Fruit fly (Drosophila melanogaster) whole organism, embryonic: ENCODE measurements around the gene CG42784.

Experiments
- CG10979 ChIP-seq: fragments of 200-800 bp; sonication (Bioruptor generic); optimal IDR thresholded peaks from 2 replicates; lab custom pipeline; 2018; ENCODE audit warnings: missing biosample characterization, mild to moderate bottlenecking, missing genetic modification characterization, moderate library complexity
- CG11093 ChIP-seq: fragments of 200-800 bp; sonication (Bioruptor generic); IDR thresholded peaks from 3 replicates; pipeline ENCODE4 v1.3.6; 2022; ENCODE audit warnings: missing biosample characterization, missing genetic modification characterization
- CG11560 ChIP-seq: fragments of 200-800 bp; sonication (Bioruptor generic); IDR thresholded peaks from 3 replicates; pipeline ENCODE4 v1.3.6; 2022; ENCODE audit warnings: missing biosample characterization, missing genetic modification characterization
- CG11696 ChIP-seq: fragments of 200-800 bp; sonication (Bioruptor generic); IDR thresholded peaks from 2 replicates; pipeline ENCODE4 v1.3.6; 2022; ENCODE audit warnings: missing biosample characterization, missing genetic modification characterization
- CG12104 ChIP-seq: fragments of 200-800 bp; sonication (Bioruptor generic); optimal IDR thresholded peaks from 3 replicates; lab custom pipeline; 2016; ENCODE audit warnings: missing biosample characterization, missing genetic modification characterization
- CG12299 ChIP-seq: fragments of 200-800 bp; sonication (Bioruptor generic); optimal IDR thresholded peaks from 2 replicates; lab custom pipeline; 2018; ENCODE audit warnings: missing biosample characterization, mild to moderate bottlenecking, missing genetic modification characterization
- CG13123 ChIP-seq: fragments of 200-800 bp; sonication (Bioruptor generic); optimal IDR thresholded peaks from 2 replicates; lab custom pipeline; 2016; ENCODE audit warnings: missing biosample characterization, missing genetic modification characterization
- CG13775 ChIP-seq: fragments of 200-800 bp; sonication (Bioruptor generic); optimal IDR thresholded peaks from 3 replicates; lab custom pipeline; 2017; ENCODE audit warnings: missing biosample characterization, mild to moderate bottlenecking, missing genetic modification characterization
- CG14441 ChIP-seq: fragments of 200-800 bp; sonication (Bioruptor generic); IDR thresholded peaks from 2 replicates; pipeline ENCODE4 v1.3.6; 2022; ENCODE audit warnings: missing biosample characterization, missing genetic modification characterization
- CG15269 ChIP-seq: fragments of 200-800 bp; sonication (Bioruptor generic); optimal IDR thresholded peaks from 2 replicates; lab custom pipeline; 2018; ENCODE audit warnings: missing biosample characterization, mild to moderate bottlenecking, missing genetic modification characterization, moderate library complexity
- CG15601 ChIP-seq: fragments of 200-800 bp; sonication (Bioruptor generic); optimal IDR thresholded peaks from 3 replicates; lab custom pipeline; 2019; ENCODE audit warnings: missing biosample characterization, mild to moderate bottlenecking, missing genetic modification characterization, moderate library complexity
- CG18476 ChIP-seq: fragments of 200-800 bp; sonication (Bioruptor generic); optimal IDR thresholded peaks from 2 replicates; lab custom pipeline; 2016; ENCODE audit warnings: missing biosample characterization, mild to moderate bottlenecking, missing genetic modification characterization
- CG31365 ChIP-seq: fragments of 200-800 bp; sonication (Bioruptor generic); optimal IDR thresholded peaks from 2 replicates; lab custom pipeline; 2018; ENCODE audit warnings: missing biosample characterization, mild to moderate bottlenecking, missing genetic modification characterization
- CG5180 ChIP-seq: fragments of 200-800 bp; sonication (Bioruptor generic); optimal IDR thresholded peaks from 3 replicates; lab custom pipeline; 2017; ENCODE audit warnings: missing biosample characterization, missing genetic modification characterization, mild to moderate bottlenecking, moderate library complexity, missing genetic modification reagents
- CG8290 ChIP-seq, 3 experiments: fragments of 200-800 bp; sonication (Bioruptor generic); optimal IDR thresholded peaks; 2 replicates each; lab custom pipeline; 2016 to 2019; ENCODE audit warnings: missing biosample characterization in 3 of 3, missing genetic modification characterization in 3 of 3, mild to moderate bottlenecking in 2 of 3, moderate library complexity in 1 of 3
- CoRest ChIP-seq: fragments of 200-800 bp; sonication (Bioruptor generic); optimal IDR thresholded peaks from 3 replicates; lab custom pipeline; 2018; ENCODE audit warnings: missing biosample characterization, mild to moderate bottlenecking, missing genetic modification characterization, moderate library complexity
- E2f1 ChIP-seq: fragments of 200-800 bp; sonication (Bioruptor generic); IDR thresholded peaks from 2 replicates; pipeline ENCODE4 v1.3.6; 2022; ENCODE audit warnings: missing biosample characterization, missing genetic modification characterization
- Elba2 ChIP-seq: fragments of 200-800 bp; sonication (Bioruptor generic); optimal IDR thresholded peaks from 3 replicates; lab custom pipeline; 2016; ENCODE audit warnings: missing biosample characterization, missing genetic modification characterization
- HLH54F ChIP-seq: fragments of 200-800 bp; sonication (Bioruptor generic); optimal IDR thresholded peaks from 3 replicates; lab custom pipeline; 2016; ENCODE audit warnings: missing biosample characterization, missing genetic modification characterization
- MBD-R2 ChIP-seq: fragments of 200-800 bp; sonication (Bioruptor generic); IDR thresholded peaks from 2 replicates; pipeline ENCODE4 v1.3.6; 2022; ENCODE audit warnings: missing biosample characterization, missing genetic modification characterization
- MESR4 ChIP-seq: fragments of 200-800 bp; sonication (Bioruptor generic); optimal IDR thresholded peaks from 2 replicates; lab custom pipeline; 2018; ENCODE audit warnings: missing biosample characterization, mild to moderate bottlenecking, missing genetic modification characterization, moderate library complexity
- Nf-YB ChIP-seq: fragments of 200-800 bp; sonication (Bioruptor generic); optimal IDR thresholded peaks from 3 replicates; lab custom pipeline; 2019; ENCODE audit warnings: missing biosample characterization, mild to moderate bottlenecking, missing genetic modification characterization, moderate library complexity
- Nf-YC ChIP-seq: fragments of 200-800 bp; optimal IDR thresholded peaks from 3 replicates; lab custom pipeline; 2019; ENCODE audit warnings: missing biosample characterization, mild to moderate bottlenecking, missing genetic modification characterization, moderate library complexity
- NfI ChIP-seq: fragments of 200-800 bp; sonication (Bioruptor generic); optimal IDR thresholded peaks from 3 replicates; lab custom pipeline; 2018; ENCODE audit warnings: missing biosample characterization, mild to moderate bottlenecking, missing genetic modification characterization, moderate library complexity
- bowl ChIP-seq: fragments of 200-800 bp; sonication (Bioruptor generic); IDR thresholded peaks from 2 replicates; pipeline ENCODE4 v1.3.6; 2022; ENCODE audit warnings: missing biosample characterization, missing genetic modification characterization
- br ChIP-seq: fragments of >200 bp; optimal IDR thresholded peaks from 2 replicates; lab custom pipeline; 2017
- cad ChIP-seq: fragments of >200 bp; optimal IDR thresholded peaks from 2 replicates; lab custom pipeline; 2017; ENCODE audit warnings: missing biosample characterization, missing genetic modification characterization
- chinmo ChIP-seq: fragments of 200-800 bp; sonication (Bioruptor generic); IDR thresholded peaks from 4 replicates; pipeline ENCODE4 v1.3.6; 2022; ENCODE audit warnings: missing biosample characterization, missing genetic modification characterization; ENCODE audit not compliant: partially characterized antibody
- cwo ChIP-seq: fragments of 200-800 bp; sonication (Bioruptor generic); optimal IDR thresholded peaks from 3 replicates; lab custom pipeline; 2017; ENCODE audit warnings: missing biosample characterization, missing genetic modification characterization, mild to moderate bottlenecking, moderate library complexity, missing genetic modification reagents
- da ChIP-seq: fragments of 200-800 bp; sonication (Bioruptor generic); optimal IDR thresholded peaks from 2 replicates; lab custom pipeline; 2016; ENCODE audit warnings: missing biosample characterization, missing genetic modification characterization
- gem ChIP-seq: fragments of 200-800 bp; sonication (Bioruptor generic); optimal IDR thresholded peaks from 2 replicates; lab custom pipeline; 2019; ENCODE audit warnings: missing biosample characterization, mild to moderate bottlenecking, missing genetic modification characterization, moderate library complexity
- grn ChIP-seq: fragments of 200-800 bp; sonication (Bioruptor generic); optimal IDR thresholded peaks from 3 replicates; lab custom pipeline; 2017; ENCODE audit warnings: missing biosample characterization, missing genetic modification characterization
- gsb ChIP-seq: fragments of 200-800 bp; sonication (Bioruptor generic); IDR thresholded peaks from 2 replicates; pipeline ENCODE4 v1.3.6; 2022; ENCODE audit warnings: missing biosample characterization, missing genetic modification characterization
- ham ChIP-seq: fragments of 200-800 bp; sonication (Bioruptor generic); IDR thresholded peaks from 2 replicates; pipeline ENCODE4 v1.3.6; 2022; ENCODE audit warnings: missing biosample characterization, missing genetic modification characterization
- hbn ChIP-seq: fragments of 200-800 bp; sonication (Bioruptor generic); IDR thresholded peaks from 2 replicates; pipeline ENCODE4 v1.3.6; 2022; ENCODE audit warnings: missing biosample characterization, missing genetic modification characterization; ENCODE audit not compliant: partially characterized antibody
- hth ChIP-seq: fragments of >200 bp; optimal IDR thresholded peaks from 2 replicates; lab custom pipeline; 2017; ENCODE audit warnings: inconsistent platforms
- lab ChIP-seq: fragments of 200-800 bp; sonication (Bioruptor generic); optimal IDR thresholded peaks from 3 replicates; lab custom pipeline; 2017; ENCODE audit warnings: missing biosample characterization, missing genetic modification characterization, mild to moderate bottlenecking, moderate library complexity, missing genetic modification reagents
- lmd ChIP-seq: fragments of 200-800 bp; sonication (Bioruptor generic); IDR thresholded peaks from 2 replicates; pipeline ENCODE4 v1.3.6; 2022; ENCODE audit warnings: missing biosample characterization, missing genetic modification characterization
- luna ChIP-seq: fragments of 200-800 bp; sonication (Bioruptor generic); optimal IDR thresholded peaks from 2 replicates; lab custom pipeline; 2016; ENCODE audit warnings: missing biosample characterization, missing genetic modification characterization
- p53 ChIP-seq: fragments of 200-800 bp; sonication (Bioruptor generic); optimal IDR thresholded peaks from 2 replicates; lab custom pipeline; 2016; ENCODE audit warnings: missing biosample characterization, missing genetic modification characterization
- phol ChIP-seq: fragments of 200-800 bp; sonication (Bioruptor generic); optimal IDR thresholded peaks from 3 replicates; lab custom pipeline; 2018; ENCODE audit warnings: missing biosample characterization, mild to moderate bottlenecking, missing genetic modification characterization, moderate library complexity
- rib ChIP-seq: fragments of 200-800 bp; sonication (Bioruptor generic); IDR thresholded peaks from 2 replicates; pipeline ENCODE4 v1.3.6; 2022; ENCODE audit warnings: missing biosample characterization, missing genetic modification characterization
- run ChIP-seq: fragments of 200-800 bp; sonication (Bioruptor generic); optimal IDR thresholded peaks from 3 replicates; lab custom pipeline; 2018; ENCODE audit warnings: missing biosample characterization, mild to moderate bottlenecking, missing genetic modification characterization
- sens ChIP-seq: fragments of 200-800 bp; sonication (Bioruptor generic); peaks from one replicate; lab custom pipeline; 2016; ENCODE audit warnings: missing biosample characterization, missing genetic modification characterization
- shn ChIP-seq: fragments of 200-800 bp; sonication (Bioruptor generic); optimal IDR thresholded peaks from 3 replicates; lab custom pipeline; 2016; ENCODE audit warnings: missing biosample characterization, missing genetic modification characterization
- so ChIP-seq: fragments of 200-800 bp; sonication (Bioruptor generic); IDR thresholded peaks from 3 replicates; pipeline ENCODE4 v1.3.6; 2022; ENCODE audit warnings: missing biosample characterization, missing genetic modification characterization
- tup ChIP-seq: fragments of 200-800 bp; sonication (Bioruptor generic); optimal IDR thresholded peaks from 2 replicates; lab custom pipeline; 2016; ENCODE audit warnings: missing biosample characterization, mild to moderate bottlenecking, missing genetic modification characterization, moderate library complexity
- twi ChIP-seq: fragments of 200-800 bp; optimal IDR thresholded peaks from 2 replicates; lab custom pipeline; 2019; ENCODE audit warnings: missing biosample characterization, mild to moderate bottlenecking, missing genetic modification characterization, moderate library complexity
- wdn ChIP-seq: fragments of 200-800 bp; sonication (Bioruptor generic); IDR thresholded peaks from 2 replicates; pipeline ENCODE4 v1.3.6; 2022; ENCODE audit warnings: missing biosample characterization, missing genetic modification characterization

Gene CG42784

dm6 chr2L:13510870-13511867 lies 95.9 kb downstream of the CG42784 start (continued):
- TF ChIP-seq run (tag; lab: Kevin White, UChicago): no peak
- no peak for TF ChIP-seq so (GFP tag; lab: Robert Waterston, UW)
- no peak for TF ChIP-seq Elba2
- TF ChIP-seq cwo: peak; percentile 55
- peak; percentile 58 for TF ChIP-seq sens (GFP tag; lab: Kevin White, UChicago)
- TF ChIP-seq hbn (GFP tag; lab: Robert Waterston, UW): no peak
- no peak for TF ChIP-seq CG18476
- no peak for TF ChIP-seq ham (GFP tag; lab: Robert Waterston, UW)
- TF ChIP-seq MESR4 (GFP tag; lab: Kevin White, UChicago): no peak
- no peak for TF ChIP-seq CG11696 (GFP tag; lab: Robert Waterston, UW)
- no peak for TF ChIP-seq CG13775 (GFP tag; lab: Kevin White, UChicago)
- no peak for TF ChIP-seq wdn (GFP tag; lab: Robert Waterston, UW)
- no peak for TF ChIP-seq twi (tag; lab: Kevin White, UChicago)
- TF ChIP-seq CG5180 (GFP tag; lab: Kevin White, UChicago): no peak
- no peak for TF ChIP-seq gem
- TF ChIP-seq p53 (GFP tag; lab: Kevin White, UChicago): no peak
- TF ChIP-seq phol (tag; lab: Kevin White, UChicago): no peak
- no peak for TF ChIP-seq luna
- no peak for TF ChIP-seq MBD-R2
- no peak for TF ChIP-seq CG15601
- TF ChIP-seq CG8290 (GFP tag; optimal IDR thresholded peaks at IDR 0.05; lab: Kevin White, UChicago): no peak
- no peak for TF ChIP-seq CG8290 (tag; optimal IDR thresholded peaks at IDR 0.05; lab: Kevin White, UChicago)
- TF ChIP-seq bowl: no peak
- no peak for TF ChIP-seq CG13123 (GFP tag; lab: Kevin White, UChicago)
- no peak for TF ChIP-seq lab
- TF ChIP-seq cad (GFP tag; lab: Kevin White, UChicago): no peak
- peak; percentile 92 for TF ChIP-seq grn (GFP tag; lab: Kevin White, UChicago)
- TF ChIP-seq tup (GFP tag; lab: Kevin White, UChicago): no peak
- TF ChIP-seq Nf-YB (GFP tag; lab: Kevin White, UChicago): peak; percentile 27
- TF ChIP-seq br (lab: Kevin White, UChicago): no peak
- no peak for TF ChIP-seq da (GFP tag; lab: Kevin White, UChicago)
- TF ChIP-seq rib (GFP tag; lab: Robert Waterston, UW): peak; percentile 52; the same call in 1 of the 2 replicates
- TF ChIP-seq CG11093 (GFP tag; lab: Robert Waterston, UW): no peak
- TF ChIP-seq CG14441 (GFP tag; lab: Robert Waterston, UW): no peak
- TF ChIP-seq chinmo: peak; percentile 72; the same call in 1 of the 4 replicates
- TF ChIP-seq CG12104 (GFP tag; lab: Kevin White, UChicago): no peak
- no peak for TF ChIP-seq hth (lab: Kevin White, UChicago)
- no peak for TF ChIP-seq NfI (GFP tag; lab: Kevin White, UChicago)
- TF ChIP-seq E2f1 (GFP tag; lab: Robert Waterston, UW): no peak
- TF ChIP-seq HLH54F (GFP tag; lab: Kevin White, UChicago): no peak
- TF ChIP-seq CG12299: no peak
- peak; percentile 41 for TF ChIP-seq Nf-YC
- no peak for TF ChIP-seq CG15269 (tag; lab: Kevin White, UChicago)
- no peak for TF ChIP-seq CG10979 (tag; lab: Kevin White, UChicago)
- no peak for TF ChIP-seq gsb
- TF ChIP-seq CG11560 (tag; lab: Robert Waterston, UW): no peak
- TF ChIP-seq CG31365 (tag; lab: Kevin White, UChicago): no peak
- TF ChIP-seq shn (GFP tag; lab: Kevin White, UChicago): no peak
- TF ChIP-seq lmd (GFP tag; lab: Robert Waterston, UW): no peak
- TF ChIP-seq CoRest: no peak
